Fruit fly (Drosophila melanogaster): ENCODE measurements around the gene CG42784.

DNA sequence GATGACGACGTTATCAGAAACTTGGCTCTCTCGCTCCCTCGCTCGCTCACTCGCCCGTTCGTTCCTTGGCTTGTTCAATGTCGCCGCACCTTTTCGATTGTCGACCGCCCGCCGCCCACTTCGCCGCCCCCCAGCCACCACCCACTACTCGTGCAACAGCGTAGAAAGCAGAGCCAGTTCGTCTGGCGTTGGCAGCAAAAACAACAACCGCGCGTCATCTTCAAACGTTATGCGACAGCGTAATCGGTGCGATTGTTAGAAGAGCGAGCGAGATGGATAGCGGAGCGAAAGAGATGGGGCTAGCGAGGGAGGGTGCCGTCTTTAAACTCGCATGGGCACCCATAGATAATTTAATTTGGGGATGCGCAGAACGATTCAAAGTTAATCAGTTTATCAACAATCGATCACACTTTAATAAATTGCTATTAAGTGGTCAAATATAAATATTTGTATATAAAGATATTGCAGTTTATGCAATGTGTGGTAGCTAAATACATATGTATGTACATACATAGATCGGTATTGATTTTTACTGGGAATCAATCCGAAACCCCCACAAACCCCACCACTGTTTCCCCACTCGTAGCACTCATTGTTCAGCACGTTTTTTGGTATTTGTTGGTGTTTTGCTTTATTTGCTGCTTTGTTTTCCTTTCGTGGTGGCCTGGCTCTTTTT is 99.2 kb downstream of the CG42784 start:
- TF ChIP-seq psq (optimal IDR thresholded peaks at IDR 0.05): no peak
- no peak for TF ChIP-seq Dll (optimal IDR thresholded peaks at IDR 0.05)
- TF ChIP-seq usp (GFP tag; optimal IDR thresholded peaks at IDR 0.05): no peak
- TF ChIP-seq EcR (GFP tag; optimal IDR thresholded peaks at IDR 0.05): peak in 1 of 2 experiments; percentile 8
- no peak for TF ChIP-seq CG8478 (optimal IDR thresholded peaks at IDR 0.05)
- TF ChIP-seq pan (optimal IDR thresholded peaks at IDR 0.05): no peak
